Fruit fly (Drosophila melanogaster) whole organism, embryonic: Measurements from ENCODE around the gene eIF1.

Source experiments
- BEAF-32 ChIP-seq: fragments of 200-800 bp; sonication (Bioruptor generic); optimal IDR thresholded peaks from 3 replicates; lab custom pipeline; 2017; ENCODE audit warnings: missing biosample characterization, missing genetic modification characterization, mild to moderate bottlenecking, moderate library complexity, missing genetic modification reagents
- CG10565 ChIP-seq: fragments of 200-800 bp; sonication (Bioruptor generic); optimal IDR thresholded peaks from 3 replicates; lab custom pipeline; 2016; ENCODE audit warnings: missing biosample characterization, mild to moderate bottlenecking, missing genetic modification characterization
- CG11504 ChIP-seq: fragments of 200-800 bp; sonication (Bioruptor generic); optimal IDR thresholded peaks from 3 replicates; lab custom pipeline; 2019; ENCODE audit warnings: missing biosample characterization, mild to moderate bottlenecking, missing genetic modification characterization, moderate library complexity
- CG14710 ChIP-seq: fragments of 200-800 bp; sonication (Bioruptor generic); optimal IDR thresholded peaks from 3 replicates; lab custom pipeline; 2019; ENCODE audit warnings: missing biosample characterization, mild to moderate bottlenecking, missing genetic modification characterization, moderate library complexity
- CG15514 ChIP-seq: fragments of 200-800 bp; sonication (Bioruptor generic); optimal IDR thresholded peaks from 3 replicates; lab custom pipeline; 2017; ENCODE audit warnings: missing biosample characterization, missing genetic modification characterization, mild to moderate bottlenecking, moderate library complexity, missing genetic modification reagents
- CG1603 ChIP-seq: fragments of 200-800 bp; sonication (Bioruptor generic); optimal IDR thresholded peaks from 2 replicates; lab custom pipeline; 2019; ENCODE audit warnings: missing biosample characterization, mild to moderate bottlenecking, missing genetic modification characterization, moderate library complexity
- CG16813 ChIP-seq: fragments of 200-800 bp; sonication (Bioruptor generic); IDR thresholded peaks from 3 replicates; pipeline ENCODE4 v1.3.6; 2022; ENCODE audit warnings: missing biosample characterization, missing genetic modification characterization; ENCODE audit not compliant: partially characterized antibody
- CG17186 ChIP-seq: fragments of 200-800 bp; sonication (Bioruptor generic); optimal IDR thresholded peaks from 3 replicates; lab custom pipeline; 2017; ENCODE audit warnings: missing biosample characterization, missing genetic modification reagents, missing genetic modification characterization
- CG17802 ChIP-seq: fragments of 200-800 bp; sonication (Bioruptor generic); optimal IDR thresholded peaks from 2 replicates; lab custom pipeline; 2018; ENCODE audit warnings: missing biosample characterization, mild to moderate bottlenecking, missing genetic modification characterization, moderate library complexity
- CG2120 ChIP-seq: fragments of 200-800 bp; sonication (Bioruptor generic); optimal IDR thresholded peaks from 3 replicates; lab custom pipeline; 2016; ENCODE audit warnings: missing biosample characterization, missing genetic modification characterization
- CG31224 ChIP-seq: fragments of 200-800 bp; sonication (Bioruptor generic); IDR thresholded peaks from 2 replicates; pipeline ENCODE4 v1.3.6; 2022; ENCODE audit warnings: missing biosample characterization, missing genetic modification characterization
- CG31441 ChIP-seq: fragments of 200-800 bp; sonication (Bioruptor generic); IDR thresholded peaks from 2 replicates; pipeline ENCODE4 v1.3.6; 2022; ENCODE audit warnings: missing biosample characterization, missing genetic modification characterization
- CG3281 ChIP-seq: fragments of 200-800 bp; sonication (Bioruptor generic); optimal IDR thresholded peaks from 3 replicates; lab custom pipeline; 2017; ENCODE audit warnings: missing biosample characterization, mild to moderate bottlenecking, missing genetic modification characterization
- CG4424 ChIP-seq: fragments of 200-800 bp; sonication (Bioruptor generic); optimal IDR thresholded peaks from 3 replicates; lab custom pipeline; 2016; ENCODE audit warnings: missing biosample characterization, missing genetic modification characterization
- CG4820 ChIP-seq: fragments of 200-800 bp; sonication (Bioruptor generic); optimal IDR thresholded peaks from 3 replicates; lab custom pipeline; 2016; ENCODE audit warnings: missing biosample characterization, missing genetic modification characterization
- CG6272 ChIP-seq: fragments of 200-800 bp; sonication (Bioruptor generic); IDR thresholded peaks from 2 replicates; pipeline ENCODE4 v1.3.6; 2022; ENCODE audit warnings: missing biosample characterization, missing genetic modification characterization
- CG6854 ChIP-seq: fragments of 200-800 bp; sonication (Bioruptor generic); optimal IDR thresholded peaks from 3 replicates; lab custom pipeline; 2017; ENCODE audit warnings: missing biosample characterization, mild to moderate bottlenecking, missing genetic modification characterization
- CG7786 ChIP-seq: fragments of 200-800 bp; sonication (Bioruptor generic); optimal IDR thresholded peaks from 2 replicates; lab custom pipeline; 2016; ENCODE audit warnings: missing biosample characterization, missing genetic modification characterization
- CG7928 ChIP-seq: fragments of 200-800 bp; sonication (Bioruptor generic); optimal IDR thresholded peaks from 2 replicates; lab custom pipeline; 2017; ENCODE audit warnings: missing biosample characterization, mild to moderate bottlenecking, missing genetic modification characterization
- CG7963 ChIP-seq: fragments of 200-800 bp; sonication (Bioruptor generic); IDR thresholded peaks from 3 replicates; pipeline ENCODE4 v1.3.6; 2022; ENCODE audit warnings: missing biosample characterization, missing genetic modification characterization; ENCODE audit not compliant: partially characterized antibody
- CG9215 ChIP-seq: fragments of 200-800 bp; sonication (Bioruptor generic); IDR thresholded peaks from 2 replicates; pipeline ENCODE4 v1.3.6; 2022; ENCODE audit warnings: missing biosample characterization, missing genetic modification characterization
- CG9797 ChIP-seq: fragments of 200-800 bp; sonication (Bioruptor generic); optimal IDR thresholded peaks from 3 replicates; lab custom pipeline; 2018; ENCODE audit warnings: missing biosample characterization, mild to moderate bottlenecking, missing genetic modification characterization
- CHES-1-like ChIP-seq: fragments of 200-800 bp; sonication (Bioruptor generic); optimal IDR thresholded peaks from 2 replicates; lab custom pipeline; 2016; ENCODE audit warnings: missing biosample characterization, missing genetic modification characterization
- E2f2 ChIP-seq: fragments of 200-800 bp; sonication (Bioruptor generic); IDR thresholded peaks from 2 replicates; pipeline ENCODE4 v1.3.6; 2022; ENCODE audit warnings: missing biosample characterization, missing genetic modification characterization
- HLH54F ChIP-seq: fragments of 200-800 bp; sonication (Bioruptor generic); optimal IDR thresholded peaks from 3 replicates; lab custom pipeline; 2016; ENCODE audit warnings: missing biosample characterization, missing genetic modification characterization
- Jarid2 ChIP-seq: fragments of 200-800 bp; sonication (Bioruptor generic); optimal IDR thresholded peaks from 3 replicates; lab custom pipeline; 2017; ENCODE audit warnings: mild to moderate bottlenecking, missing biosample characterization, missing genetic modification reagents, missing genetic modification characterization
- Meics ChIP-seq: fragments of 200-800 bp; sonication (Bioruptor generic); optimal IDR thresholded peaks from 2 replicates; lab custom pipeline; 2017; ENCODE audit warnings: missing biosample characterization, mild to moderate bottlenecking, missing genetic modification characterization
- Myb ChIP-seq: fragments of 200-800 bp; sonication (Bioruptor generic); optimal IDR thresholded peaks from 2 replicates; lab custom pipeline; 2016; ENCODE audit warnings: missing biosample characterization, missing genetic modification characterization
- Sin3A ChIP-seq: fragments of >200 bp; optimal IDR thresholded peaks from 2 replicates; lab custom pipeline; 2018
- Sry-δ ChIP-seq: fragments of 200-800 bp; sonication (Bioruptor generic); optimal IDR thresholded peaks from 2 replicates; lab custom pipeline; 2016; ENCODE audit warnings: missing biosample characterization, missing genetic modification characterization
- Stat92E ChIP-seq, 3 experiments: fragments of >200 bp in 2 of 3; fragments of 200-800 bp in 1 of 3; sonication (Bioruptor generic) in 1 of 3; optimal IDR thresholded peaks; 2 replicates each; lab custom pipeline; 2017 to 2019; ENCODE audit warnings: missing biosample characterization in 3 of 3, missing genetic modification characterization in 3 of 3, mild to moderate bottlenecking in 1 of 3, moderate library complexity in 1 of 3
- YL-1 ChIP-seq: fragments of 200-800 bp; sonication (Bioruptor generic); optimal IDR thresholded peaks from 3 replicates; lab custom pipeline; 2017; ENCODE audit warnings: missing biosample characterization, mild to moderate bottlenecking, missing genetic modification characterization
- bab2 ChIP-seq: fragments of 200-800 bp; sonication (Bioruptor generic); optimal IDR thresholded peaks from 2 replicates; lab custom pipeline; 2016; ENCODE audit warnings: missing biosample characterization, missing genetic modification characterization
- chinmo ChIP-seq: fragments of 200-800 bp; sonication (Bioruptor generic); IDR thresholded peaks from 4 replicates; pipeline ENCODE4 v1.3.6; 2022; ENCODE audit warnings: missing biosample characterization, missing genetic modification characterization; ENCODE audit not compliant: partially characterized antibody
- dan ChIP-seq: fragments of 200-800 bp; sonication (Bioruptor generic); IDR thresholded peaks from 2 replicates; pipeline ENCODE4 v1.3.6; 2022; ENCODE audit warnings: missing biosample characterization, missing genetic modification characterization
- dati ChIP-seq: fragments of 200-800 bp; sonication (Bioruptor generic); IDR thresholded peaks from 2 replicates; pipeline ENCODE4 v1.3.6; 2022; ENCODE audit warnings: missing biosample characterization, missing genetic modification characterization
- ftz-f1 ChIP-seq: fragments of 200-800 bp; sonication (Bioruptor generic); optimal IDR thresholded peaks from 2 replicates; lab custom pipeline; 2016; ENCODE audit warnings: missing biosample characterization, missing genetic modification characterization
- gfzf ChIP-seq: fragments of 200-800 bp; sonication (Bioruptor generic); optimal IDR thresholded peaks from 2 replicates; lab custom pipeline; 2016; ENCODE audit warnings: missing biosample characterization, mild to moderate bottlenecking, missing genetic modification characterization, moderate library complexity
- gsb-n ChIP-seq: fragments of 200-800 bp; sonication (Bioruptor generic); optimal IDR thresholded peaks from 3 replicates; lab custom pipeline; 2018; ENCODE audit warnings: missing biosample characterization, mild to moderate bottlenecking, missing genetic modification characterization
- insv ChIP-seq, 2 experiments: fragments of 200-800 bp; sonication (Bioruptor generic); optimal IDR thresholded peaks; 3 replicates each; lab custom pipeline; 2016 to 2018; ENCODE audit warnings: missing biosample characterization in 2 of 2, missing genetic modification characterization in 2 of 2
- knrl ChIP-seq: fragments of 200-800 bp; sonication (Bioruptor generic); IDR thresholded peaks from 3 replicates; pipeline ENCODE4 v1.3.6; 2022; ENCODE audit warnings: missing biosample characterization, missing genetic modification characterization; ENCODE audit not compliant: partially characterized antibody
- lola ChIP-seq, 3 experiments: fragments of >200 bp in 2 of 3; fragments of 200-800 bp in 1 of 3; sonication (Bioruptor generic) in 1 of 3; optimal IDR thresholded peaks; 2 replicates each; lab custom pipeline; 2017 to 2019; ENCODE audit warnings: missing biosample characterization in 3 of 3, missing genetic modification characterization in 3 of 3, mild to moderate bottlenecking in 1 of 3, moderate library complexity in 1 of 3
- phol ChIP-seq: fragments of 200-800 bp; sonication (Bioruptor generic); optimal IDR thresholded peaks from 3 replicates; lab custom pipeline; 2018; ENCODE audit warnings: missing biosample characterization, mild to moderate bottlenecking, missing genetic modification characterization, moderate library complexity
- sens ChIP-seq: fragments of 200-800 bp; sonication (Bioruptor generic); peaks from one replicate; lab custom pipeline; 2016; ENCODE audit warnings: missing biosample characterization, missing genetic modification characterization
- sens-2 ChIP-seq: fragments of 200-800 bp; sonication (Bioruptor generic); IDR thresholded peaks from 2 replicates; pipeline ENCODE4 v1.3.6; 2022; ENCODE audit warnings: missing biosample characterization, missing genetic modification characterization
- shn ChIP-seq: fragments of 200-800 bp; sonication (Bioruptor generic); optimal IDR thresholded peaks from 3 replicates; lab custom pipeline; 2016; ENCODE audit warnings: missing biosample characterization, missing genetic modification characterization
- stc ChIP-seq: fragments of 200-800 bp; sonication (Bioruptor generic); IDR thresholded peaks from 2 replicates; pipeline ENCODE4 v1.3.6; 2022; ENCODE audit warnings: missing biosample characterization, missing genetic modification characterization
- vnd ChIP-seq: fragments of 200-800 bp; sonication (Bioruptor generic); IDR thresholded peaks from 3 replicates; pipeline ENCODE4 v1.3.6; 2022; ENCODE audit warnings: missing biosample characterization, missing genetic modification characterization; ENCODE audit not compliant: partially characterized antibody

Gene eIF1

DNA sequence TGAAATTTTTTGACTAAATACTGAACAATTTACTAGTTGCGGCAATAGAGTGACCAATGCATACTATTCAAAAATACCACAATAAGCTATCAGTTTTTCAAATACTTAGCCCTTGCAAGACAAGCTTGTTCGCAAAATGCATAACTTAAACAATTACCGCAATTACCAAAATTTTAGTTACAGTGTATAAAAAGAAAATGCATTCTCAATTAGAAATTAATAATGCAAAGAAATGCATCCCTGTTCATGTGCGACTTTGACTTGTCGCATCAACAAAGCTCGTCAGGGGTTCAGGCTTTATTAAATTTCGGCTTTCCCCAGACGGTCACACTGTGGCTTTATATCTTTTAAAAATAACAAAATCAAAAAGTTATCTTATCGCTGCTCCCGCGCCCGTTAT, 4.3 kb upstream of the eIF1 start, which contains the start of the genes hob and nSMase (continued):
- TF ChIP-seq CG7963 (GFP tag; lab: Robert Waterston, UW), result no peak
- TF ChIP-seq CG9797, result peak; percentile 83
- TF ChIP-seq CG4820, result no peak
- peak; percentile 54 for TF ChIP-seq Sin3A (lab: Kevin White, UChicago)
- peak; percentile 95 for TF ChIP-seq gfzf
- TF ChIP-seq YL-1, result peak; percentile 71
- no peak for TF ChIP-seq CG31441 (GFP tag; lab: Robert Waterston, UW)
- TF ChIP-seq CG17802 (tag; lab: Kevin White, UChicago), result no peak
- peak; percentile 42 for TF ChIP-seq BEAF-32 (GFP tag; lab: Kevin White, UChicago)
- no peak for TF ChIP-seq Meics
- TF ChIP-seq CG7928 (GFP tag; lab: Kevin White, UChicago), result peak; percentile 86
- TF ChIP-seq dati (GFP tag; lab: Robert Waterston, UW), result no peak
- no peak for TF ChIP-seq bab2 (GFP tag; lab: Kevin White, UChicago)
- TF ChIP-seq sens-2 (GFP tag; lab: Robert Waterston, UW), result no peak
- no peak for TF ChIP-seq vnd (GFP tag; lab: Robert Waterston, UW)
- no peak for TF ChIP-seq shn (GFP tag; lab: Kevin White, UChicago)
- TF ChIP-seq CG7786 (GFP tag; lab: Kevin White, UChicago), result no peak
- TF ChIP-seq Sry-δ, result peak; percentile 45
- TF ChIP-seq CG4424 (GFP tag; lab: Kevin White, UChicago), result no peak
- no peak for TF ChIP-seq HLH54F
- TF ChIP-seq stc, result no peak
- no peak for TF ChIP-seq CG11504 (tag; lab: Kevin White, UChicago)
- TF ChIP-seq Jarid2 (GFP tag; lab: Kevin White, UChicago), result no peak
- no peak for TF ChIP-seq lola (GFP tag; optimal IDR thresholded peaks at IDR 0.05; lab: Kevin White, UChicago)
- TF ChIP-seq Myb, result peak; percentile 73
- peak; percentile 58 for TF ChIP-seq CG17186 (GFP tag; lab: Kevin White, UChicago)
- no peak for TF ChIP-seq CG9215 (GFP tag; lab: Robert Waterston, UW)
- peak; percentile 27 for TF ChIP-seq ftz-f1 (GFP tag; lab: Kevin White, UChicago)
- peak; percentile 66 for TF ChIP-seq CHES-1-like (GFP tag; lab: Kevin White, UChicago)
- no peak for TF ChIP-seq gsb-n
- no peak for TF ChIP-seq CG16813 (GFP tag; lab: Robert Waterston, UW)
- TF ChIP-seq CG3281 (GFP tag; lab: Kevin White, UChicago), result no peak
- no peak for TF ChIP-seq CG31224
- TF ChIP-seq chinmo (GFP tag; lab: Robert Waterston, UW), result no peak
- TF ChIP-seq CG14710 (tag; lab: Kevin White, UChicago), result peak; percentile 61
- no peak for TF ChIP-seq CG6272 (GFP tag; lab: Robert Waterston, UW)
- TF ChIP-seq E2f2 (GFP tag; lab: Robert Waterston, UW), result peak; percentile 61; the same call in 1 of the 2 replicates
- no peak for TF ChIP-seq CG6854 (GFP tag; lab: Kevin White, UChicago)
- no peak for TF ChIP-seq insv (GFP tag; optimal IDR thresholded peaks at IDR 0.05; lab: Kevin White, UChicago)
- peak; percentile 37; the same call in 1 of the 3 replicates for TF ChIP-seq knrl (GFP tag; lab: Robert Waterston, UW)
- TF ChIP-seq dan (GFP tag; lab: Robert Waterston, UW), result no peak
- TF ChIP-seq Stat92E (GFP tag; optimal IDR thresholded peaks at IDR 0.05; lab: Kevin White, UChicago), result peak in 1 of 3 experiments; percentile 40
- no peak for TF ChIP-seq CG10565 (GFP tag; lab: Kevin White, UChicago)
- TF ChIP-seq CG15514, result peak; percentile 72
- TF ChIP-seq CG2120 (GFP tag; lab: Kevin White, UChicago), result peak; percentile 43
- TF ChIP-seq CG1603 (tag; lab: Kevin White, UChicago), result no peak
- TF ChIP-seq phol, result peak; percentile 55
- no peak for TF ChIP-seq sens (GFP tag; lab: Kevin White, UChicago)
